Worm (Caenorhabditis elegans) whole organism, young adult: ENCODE data around the gene pgp-3.

Experiments
- C06A6.2 ChIP-seq: fragments of 200-800 bp; sonication (Bioruptor generic); conservative IDR thresholded peaks from 2 replicates; pipeline ENCODE4 v1.3.6; 2022; ENCODE audit warnings: missing genetic modification characterization, missing compliant biosample characterization
- F52B5.7 ChIP-seq: sonication (generic microtip); optimal IDR thresholded peaks from 2 replicates; lab custom pipeline; 2016; ENCODE audit warnings: mild to moderate bottlenecking, missing genetic modification characterization, missing compliant biosample characterization
- Y67H2A.10 ChIP-seq: fragments of 200-800 bp; sonication (Bioruptor generic); conservative IDR thresholded peaks from 2 replicates; pipeline ENCODE4 v1.3.6; 2022; ENCODE audit warnings: missing genetic modification reagents, missing genetic modification characterization, missing compliant biosample characterization
- ama-1 ChIP-seq, 3 experiments: fragments of 150-350 bp in 1 of 3; sonication (generic microtip) in 2 of 3; optimal IDR thresholded peaks; 2 replicates each; lab custom pipeline; 2014 to 2018; ENCODE audit warnings: missing biosample characterization in 2 of 3, missing genetic modification characterization in 2 of 3, missing genetic modification reagents in 2 of 3
- aptf-3 ChIP-seq: fragments of 200-800 bp; sonication (Bioruptor generic); IDR thresholded peaks from 2 replicates; pipeline ENCODE4 v1.3.6; 2022; ENCODE audit warnings: missing genetic modification characterization, missing compliant biosample characterization
- bed-2 ChIP-seq: fragments of 200-800 bp; sonication (Bioruptor generic); IDR thresholded peaks from 2 replicates; pipeline ENCODE4 v1.3.6; 2022; ENCODE audit warnings: missing genetic modification reagents, missing genetic modification characterization, missing compliant biosample characterization
- madf-8 ChIP-seq: fragments of 200-800 bp; sonication (Bioruptor generic); conservative IDR thresholded peaks from 2 replicates; pipeline ENCODE4 v1.3.6; 2022; ENCODE audit warnings: missing genetic modification reagents, missing genetic modification characterization, missing compliant biosample characterization
- nhr-80 ChIP-seq: sonication (generic microtip); optimal IDR thresholded peaks from 2 replicates; lab custom pipeline; 2016; ENCODE audit warnings: missing genetic modification characterization, missing compliant biosample characterization
- pha-4 ChIP-seq: fragments of 150-350 bp; sonication (generic microtip); optimal IDR thresholded peaks from 2 replicates; lab custom pipeline; 2014; ENCODE audit warnings: missing biosample characterization, missing genetic modification reagents, missing genetic modification characterization
- repo-1 ChIP-seq: sonication (generic microtip); optimal IDR thresholded peaks from 2 replicates; lab custom pipeline; 2017; ENCODE audit warnings: mild to moderate bottlenecking, missing genetic modification characterization, missing compliant biosample characterization
- unc-62 ChIP-seq: fragments of 150-350 bp; optimal IDR thresholded peaks from 2 replicates; lab custom pipeline; 2014; ENCODE audit warnings: missing biosample characterization, missing genetic modification reagents, missing genetic modification characterization
- zfh-2 ChIP-seq: fragments of 200-800 bp; sonication (Bioruptor generic); conservative IDR thresholded peaks from 2 replicates; pipeline ENCODE4 v1.3.6; 2022; ENCODE audit warnings: missing genetic modification reagents, missing genetic modification characterization, missing compliant biosample characterization

ce11 chrX:11317939-11318338 is 34.0 kb upstream of the pgp-3 start, which contains the start of gene hizr-1:
- no peak for TF ChIP-seq Y67H2A.10 (GFP tag; lab: Robert Waterston, UW)
- TF ChIP-seq zfh-2 (GFP tag; lab: Robert Waterston, UW): no peak
- TF ChIP-seq pha-4: no peak
- no peak for TF ChIP-seq madf-8 (GFP tag; lab: Robert Waterston, UW)
- TF ChIP-seq bed-2 (GFP tag; lab: Robert Waterston, UW): no peak
- no peak for TF ChIP-seq repo-1 (tag; lab: Kevin White, UChicago)
- TF ChIP-seq unc-62 (GFP tag; lab: Kevin White, UChicago): no peak
- TF ChIP-seq nhr-80 (tag; lab: Kevin White, UChicago): peak; percentile 63
- no peak for TF ChIP-seq aptf-3
- no peak for TF ChIP-seq C06A6.2 (GFP tag; lab: Robert Waterston, UW)
- TF ChIP-seq ama-1 (optimal IDR thresholded peaks at IDR 0.05; lab: Kevin White, UChicago): no peak
- TF ChIP-seq ama-1 (GFP tag; optimal IDR thresholded peaks at IDR 0.05; lab: Kevin White, UChicago): no peak
- TF ChIP-seq F52B5.7 (tag; lab: Kevin White, UChicago): no peak
